Fruit fly (Drosophila melanogaster) whole organism: ENCODE results near the gene CG12171.

Experiments used
- CG8478 ChIP-seq: fragments of >200 bp; optimal IDR thresholded peaks from 2 replicates; lab custom pipeline; 2018; ENCODE audit warnings: inconsistent platforms
- Dll ChIP-seq: fragments of >200 bp; optimal IDR thresholded peaks from 2 replicates; lab custom pipeline; 2017
- EcR ChIP-seq, 2 experiments: fragments of >200 bp; optimal IDR thresholded peaks; 2 replicates each; lab custom pipeline; 2017; ENCODE audit warnings: missing biosample characterization in 2 of 2, missing genetic modification characterization in 2 of 2, missing genetic modification reagents in 2 of 2
- pan ChIP-seq: fragments of >200 bp; optimal IDR thresholded peaks from 2 replicates; lab custom pipeline; 2017
- psq ChIP-seq: fragments of >200 bp; optimal IDR thresholded peaks from 2 replicates; lab custom pipeline; 2017
- usp ChIP-seq: fragments of >200 bp; optimal IDR thresholded peaks from 2 replicates; lab custom pipeline; 2017; ENCODE audit warnings: missing biosample characterization, missing genetic modification characterization, mixed read lengths

The CG12171 gene

DNA sequence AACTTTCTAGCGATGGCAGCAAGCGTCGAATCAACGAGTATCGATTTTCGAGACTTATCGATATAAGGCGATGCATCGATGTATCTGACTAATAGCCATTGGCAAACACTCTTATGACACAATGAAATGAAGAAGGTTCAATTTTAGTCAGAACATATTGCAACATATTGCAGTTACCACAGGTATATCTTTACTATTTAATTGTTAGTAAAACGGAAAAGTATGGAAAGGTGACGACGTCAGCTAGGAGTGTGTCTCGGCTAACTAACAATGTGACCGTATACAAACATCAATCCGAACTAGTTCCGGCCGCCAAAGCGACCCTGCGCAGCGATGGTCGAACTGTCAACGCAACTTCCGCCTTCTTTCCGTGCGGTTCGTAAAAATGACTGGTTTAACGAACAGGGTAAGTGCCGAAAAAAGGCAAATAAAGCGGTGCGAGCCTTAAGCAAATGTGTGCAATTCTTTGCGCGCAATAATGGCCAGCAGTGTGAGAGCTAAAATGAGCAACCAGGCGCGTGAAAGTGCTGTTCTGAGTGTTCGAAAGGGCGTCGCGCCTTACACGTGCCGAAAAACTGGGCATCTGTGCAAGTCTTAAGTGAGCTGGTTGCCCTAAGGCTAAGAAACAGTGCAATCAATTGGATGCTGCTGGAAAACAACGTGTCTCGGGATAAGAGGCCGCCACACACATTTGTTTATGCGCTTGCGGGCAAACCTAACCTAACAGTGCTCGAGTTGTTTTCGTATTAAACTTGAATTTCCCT lies 9.1 kb upstream of the CG12171 start, which contains the start of the genes Dph4, Spec2 and RpL13A:
TSS of gene Dph4 (minus strand) at position 11 of the 764 bp plus-strand sequence.
TSS of gene Spec2 (minus strand) at position 11 of the 764 bp plus-strand sequence.
TSS of gene RpL13A (plus strand) at position 360 of the 764 bp plus-strand sequence.
- TF ChIP-seq CG8478 (lab: Kevin White, UChicago) (no peak), Dll (no peak), EcR (GFP tag; optimal IDR thresholded peaks at IDR 0.05; lab: Kevin White, UChicago) (no peak), usp (GFP tag; lab: Kevin White, UChicago) (no peak), pan (lab: Kevin White, UChicago) (no peak), psq (lab: Kevin White, UChicago) (no peak)

DNA sequence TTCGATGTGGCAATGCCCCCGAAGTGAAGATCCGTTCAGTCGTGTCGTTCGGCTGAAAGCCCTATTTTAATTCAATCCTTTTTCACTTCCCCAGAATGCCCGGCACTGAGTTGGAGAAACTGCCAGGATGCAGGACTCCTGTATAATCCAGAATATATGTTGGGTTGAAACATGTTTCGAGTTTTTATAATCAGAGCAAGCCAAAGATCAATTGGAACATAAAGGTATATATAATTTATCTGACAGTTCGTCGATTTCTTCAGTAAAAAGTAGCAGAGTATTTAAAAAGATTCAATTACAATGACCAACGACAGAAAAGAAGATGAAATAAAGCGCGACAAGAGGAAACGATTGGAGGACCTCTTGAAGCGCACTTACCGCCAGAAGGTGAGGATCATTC lies 5.9 kb upstream of the CG12171 start, which contains the start of gene CG31551:
TSS of gene CG31551 (plus strand) at position 301 of the 400 bp plus-strand sequence.
- no peak for TF ChIP-seq psq (lab: Kevin White, UChicago)

DNA sequence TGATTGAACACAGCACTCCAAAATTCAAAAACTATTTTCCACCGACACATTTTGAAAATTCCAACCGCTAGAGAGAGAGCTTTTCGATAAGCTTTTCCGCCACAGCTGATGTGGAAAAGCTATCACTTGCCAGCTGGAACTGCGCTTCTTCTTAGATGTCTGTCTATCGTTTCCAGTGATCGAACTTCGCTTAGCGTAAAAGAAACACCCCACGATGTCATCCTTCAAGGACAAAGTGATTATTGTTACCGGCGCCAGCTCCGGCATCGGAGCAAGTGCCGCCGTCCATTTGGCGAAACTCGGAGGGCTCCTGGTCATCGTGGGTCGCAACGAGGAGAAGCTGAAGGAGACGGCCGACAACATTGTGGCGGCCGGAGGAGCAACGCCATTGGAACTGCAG lies 1.2 kb upstream of the CG12171 start, which contains the start of gene CG31549:
TSS of gene CG31549 (plus strand) at position 11 of the 400 bp plus-strand sequence.
- no peak for TF ChIP-seq CG8478 (lab: Kevin White, UChicago)
- no peak for TF ChIP-seq pan (lab: Kevin White, UChicago)
- no peak for TF ChIP-seq usp (GFP tag; lab: Kevin White, UChicago)
- no peak for TF ChIP-seq EcR (GFP tag; optimal IDR thresholded peaks at IDR 0.05; lab: Kevin White, UChicago)
- no peak for TF ChIP-seq Dll
- TF ChIP-seq psq (lab: Kevin White, UChicago), result no peak

DNA sequence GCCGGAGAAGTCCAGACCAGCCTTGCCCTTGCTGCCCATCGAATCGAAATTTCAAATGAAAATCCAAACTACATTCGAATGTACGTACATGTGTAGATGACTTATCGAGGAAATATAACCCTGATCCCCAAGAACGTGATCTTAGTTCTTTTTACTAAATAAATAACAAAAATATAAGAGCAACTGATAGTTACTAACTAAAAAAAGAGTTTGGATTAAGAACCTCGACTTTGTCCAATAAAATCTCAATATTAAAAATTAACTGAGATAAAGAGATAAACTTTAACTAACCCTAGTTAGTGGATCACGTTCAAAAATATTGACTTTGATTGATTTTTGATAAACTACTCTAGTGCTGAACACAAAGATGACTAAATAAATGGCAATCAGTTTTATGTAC lies 2.1 kb downstream of the CG12171 start, which contains the start of gene CG31546:
TSS of gene CG31546 (minus strand) at position 101 of the 400 bp plus-strand sequence.
- TF ChIP-seq usp (GFP tag; lab: Kevin White, UChicago) (no peak), Dll (no peak), psq (lab: Kevin White, UChicago) (no peak), CG8478 (lab: Kevin White, UChicago) (no peak), EcR (GFP tag; optimal IDR thresholded peaks at IDR 0.05; lab: Kevin White, UChicago) (no peak), pan (lab: Kevin White, UChicago) (no peak)

DNA sequence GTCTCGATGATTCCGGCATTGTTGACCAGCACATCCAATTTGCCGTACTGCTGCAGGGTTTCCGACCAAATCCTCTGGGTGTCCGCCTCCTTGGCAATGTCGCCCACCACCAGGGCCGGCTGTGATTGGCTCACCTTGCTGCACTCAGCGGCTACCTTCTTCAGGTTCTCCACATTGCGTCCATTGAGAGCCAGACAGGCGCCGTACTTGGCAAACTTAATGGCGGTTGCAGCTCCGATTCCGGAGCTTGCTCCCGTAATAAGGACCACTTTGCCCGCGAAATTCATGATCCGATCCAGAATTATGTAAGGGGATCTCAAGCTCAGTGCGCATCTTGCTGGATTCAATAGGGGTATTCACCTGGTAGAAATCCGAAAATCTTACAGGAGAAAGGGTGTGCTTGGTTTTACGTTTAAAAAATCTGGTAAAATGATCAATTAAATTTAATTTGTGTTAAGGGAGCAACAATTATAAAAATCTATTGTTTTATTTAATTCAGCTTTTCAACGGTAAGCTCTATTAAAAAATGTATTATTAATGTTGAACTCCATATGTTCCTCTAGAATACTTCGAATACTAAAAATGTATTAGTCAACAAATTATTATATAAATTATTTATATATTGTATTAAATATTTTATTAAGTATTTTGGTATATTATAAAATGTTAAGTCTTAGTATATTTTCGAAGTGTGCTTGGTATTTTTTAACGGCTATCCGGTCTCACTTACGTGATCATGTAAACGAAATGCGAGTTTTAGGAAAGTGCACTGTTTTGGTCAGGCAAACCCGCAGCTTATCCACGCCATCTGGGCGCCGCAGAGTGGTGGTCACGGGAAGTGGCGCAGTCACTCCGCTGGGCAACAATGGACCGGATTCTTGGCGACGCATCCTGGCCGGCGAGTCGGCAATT lies 3.3 kb downstream of the CG12171 start, which contains the start of the genes CG31548 and CG12170:
TSS of gene CG31548 (minus strand) at position 334 of the 912 bp plus-strand sequence.
TSS of gene CG12170 (plus strand) at position 716 of the 912 bp plus-strand sequence.
- no peak for TF ChIP-seq CG8478 (lab: Kevin White, UChicago)
- no peak for TF ChIP-seq Dll
- no peak for TF ChIP-seq pan (lab: Kevin White, UChicago)
- TF ChIP-seq psq (lab: Kevin White, UChicago), result no peak
- TF ChIP-seq usp (GFP tag; lab: Kevin White, UChicago), result no peak
- no peak for TF ChIP-seq EcR (GFP tag; optimal IDR thresholded peaks at IDR 0.05; lab: Kevin White, UChicago)

DNA sequence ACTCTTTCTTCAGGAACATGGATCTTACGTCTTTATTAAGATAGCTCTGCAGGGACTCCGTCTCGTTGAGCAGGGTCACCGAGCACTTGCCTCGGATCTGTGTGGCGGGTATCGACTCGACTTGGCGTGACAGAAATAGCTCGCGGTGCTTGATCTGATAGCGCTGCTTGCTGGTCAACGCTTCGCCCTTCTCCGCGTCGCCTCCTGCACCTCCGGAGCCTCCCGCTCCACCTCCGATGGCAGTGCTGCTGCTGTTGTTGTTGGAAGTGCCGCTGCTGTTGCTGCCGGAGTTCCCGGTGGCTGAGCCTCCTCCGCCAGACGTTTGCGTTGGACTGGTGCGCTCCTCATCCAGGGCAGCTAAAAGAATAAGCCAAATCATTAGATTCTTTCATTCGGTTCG lies 10.0 kb downstream of the CG12171 start:
- no peak for TF ChIP-seq Dll

DNA sequence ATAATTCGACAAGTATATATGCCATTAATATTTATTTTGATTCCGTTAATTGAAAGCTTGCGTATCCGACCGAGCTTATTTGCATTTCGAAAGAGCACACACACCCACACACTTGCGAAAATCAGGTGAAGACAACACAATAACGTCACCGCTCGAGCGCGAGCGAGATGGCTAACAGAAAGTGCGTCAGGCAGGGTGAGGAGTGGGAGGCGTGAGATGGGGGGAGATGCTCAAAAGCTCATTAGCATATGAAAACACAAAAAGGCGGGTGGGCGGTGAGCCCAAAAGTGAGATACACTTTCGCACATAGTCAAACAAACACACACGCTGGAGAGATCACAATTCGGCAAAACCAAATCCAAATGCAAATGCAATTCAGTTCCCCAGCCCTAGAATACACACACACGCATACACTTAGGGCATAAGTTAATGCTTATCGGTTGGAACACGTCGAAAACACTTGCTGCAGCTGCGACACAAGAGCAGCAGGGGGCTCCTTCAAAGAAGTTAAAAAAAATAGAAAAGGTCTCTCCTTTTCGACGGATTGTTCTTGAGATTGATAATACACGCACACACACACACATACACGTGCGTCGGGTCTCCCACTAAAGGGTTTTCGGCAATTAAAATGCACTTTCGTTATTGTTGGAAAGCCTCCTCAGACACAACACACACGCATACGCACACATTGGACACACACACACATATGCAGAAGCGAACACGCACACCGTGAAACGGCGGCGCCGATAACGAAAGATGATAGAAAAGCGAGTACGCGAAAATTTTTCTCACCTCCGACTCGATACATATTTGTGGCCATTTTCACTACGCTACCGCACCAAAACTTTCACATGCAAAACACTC lies 14.5 kb downstream of the CG12171 start:
- TF ChIP-seq pan (lab: Kevin White, UChicago) (no peak), EcR (GFP tag; optimal IDR thresholded peaks at IDR 0.05; lab: Kevin White, UChicago) (no peak), usp (GFP tag; lab: Kevin White, UChicago) (no peak), CG8478 (lab: Kevin White, UChicago) (no peak), psq (lab: Kevin White, UChicago) (no peak), Dll (no peak)

DNA sequence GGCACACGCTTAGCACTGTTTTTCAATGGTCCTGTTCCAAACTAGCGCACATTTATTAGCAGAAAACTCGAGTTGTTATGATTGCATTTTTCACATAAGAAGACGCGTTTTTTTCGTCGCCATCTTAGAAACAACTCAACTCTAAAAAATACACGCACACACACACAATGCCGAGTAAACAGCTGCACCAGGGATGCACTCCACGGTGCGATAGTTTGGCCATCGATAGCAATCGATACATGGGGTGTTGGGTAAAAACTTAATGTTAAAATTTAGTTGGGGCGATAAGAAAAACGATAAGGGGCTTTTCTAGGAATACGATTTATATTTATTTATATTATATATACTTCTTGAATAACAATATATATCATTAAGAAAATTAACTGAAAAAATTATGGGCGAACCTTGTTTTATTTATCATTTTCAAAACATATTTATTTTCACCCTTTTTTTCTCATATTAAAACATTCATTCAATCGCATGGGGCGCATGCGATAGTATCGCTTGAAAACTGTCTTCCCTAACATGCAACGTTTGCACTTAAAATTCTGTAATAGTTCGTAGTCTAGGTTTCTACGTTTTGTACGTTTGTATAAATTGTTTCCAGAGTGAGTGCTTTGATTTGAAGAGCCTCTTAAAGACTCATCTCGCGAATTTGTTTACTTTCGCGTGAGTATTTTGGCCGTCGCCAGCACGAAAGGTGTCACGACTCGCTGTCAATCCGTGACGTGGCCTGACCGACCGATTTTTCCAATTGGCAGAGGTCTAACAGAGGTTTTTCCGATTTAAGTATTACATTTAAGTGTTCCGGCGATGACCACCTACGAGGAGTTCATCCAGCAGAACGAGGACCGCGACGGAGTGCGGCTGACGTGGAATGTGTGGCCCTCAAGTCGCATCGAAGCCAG lies 15.4 kb downstream of the CG12171 start, which contains the start of the genes MTA1-like and Sec23:
TSS of gene MTA1-like (minus strand) at position 170 of the 908 bp plus-strand sequence.
TSS of gene Sec23 (plus strand) at position 497 of the 908 bp plus-strand sequence.
- TF ChIP-seq CG8478 (lab: Kevin White, UChicago) (no peak), psq (lab: Kevin White, UChicago) (no peak), Dll (no peak), EcR (GFP tag; optimal IDR thresholded peaks at IDR 0.05; lab: Kevin White, UChicago) (no peak), pan (lab: Kevin White, UChicago) (no peak), usp (GFP tag; lab: Kevin White, UChicago) (no peak)

DNA sequence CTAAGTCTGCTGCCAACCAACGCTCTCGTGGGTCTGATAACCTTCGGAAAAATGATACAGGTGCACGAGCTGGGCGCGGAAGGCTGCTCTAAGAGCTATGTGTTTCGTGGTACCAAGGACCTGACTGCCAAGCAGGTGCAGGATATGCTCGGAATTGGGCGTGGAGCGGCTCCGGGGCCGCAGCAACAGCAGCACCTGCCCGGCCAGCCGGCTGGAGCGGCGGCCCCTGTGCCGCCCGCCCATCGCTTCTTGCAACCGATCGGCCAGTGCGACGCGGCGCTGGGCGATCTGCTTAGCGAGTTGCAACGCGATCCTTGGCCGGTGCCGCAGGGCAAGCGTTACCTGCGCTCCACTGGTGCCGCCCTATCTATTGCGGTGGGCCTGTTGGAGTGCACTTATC lies 16.5 kb downstream of the CG12171 start:
- TF ChIP-seq usp (GFP tag; lab: Kevin White, UChicago), result no peak
- TF ChIP-seq Dll, result no peak
- TF ChIP-seq CG8478 (lab: Kevin White, UChicago), result no peak
- no peak for TF ChIP-seq pan (lab: Kevin White, UChicago)
- TF ChIP-seq psq (lab: Kevin White, UChicago), result no peak
- TF ChIP-seq EcR (GFP tag; optimal IDR thresholded peaks at IDR 0.05; lab: Kevin White, UChicago), result no peak
